Worm (Caenorhabditis elegans) whole organism, early embryonic: ENCODE data around the gene wht-4.

ENCODE experiments used
- B0310.2 ChIP-seq: sonication (generic microtip); optimal IDR thresholded peaks from 2 replicates; lab custom pipeline; 2016; ENCODE audit warnings: mild to moderate bottlenecking, missing genetic modification characterization, missing compliant biosample characterization
- F13C5.2 ChIP-seq: sonication (generic microtip); optimal IDR thresholded peaks from 2 replicates; lab custom pipeline; 2017; ENCODE audit warnings: mild to moderate bottlenecking, missing genetic modification characterization, inconsistent platforms, missing compliant biosample characterization
- aly-1 ChIP-seq: sonication (generic microtip); optimal IDR thresholded peaks from 2 replicates; lab custom pipeline; 2016; ENCODE audit warnings: missing genetic modification characterization, missing compliant biosample characterization
- ama-1 ChIP-seq: fragments of 150-350 bp; optimal IDR thresholded peaks from 2 replicates; lab custom pipeline; 2014
- ceh-13 ChIP-seq: fragments of 200-800 bp; sonication (Bioruptor generic); optimal IDR thresholded peaks from 2 replicates; lab custom pipeline; 2018; ENCODE audit warnings: mild to moderate bottlenecking, missing genetic modification characterization, missing compliant biosample characterization
- ceh-36 ChIP-seq: sonication (generic microtip); optimal IDR thresholded peaks from 2 replicates; lab custom pipeline; 2016; ENCODE audit warnings: missing genetic modification characterization, inconsistent platforms, missing compliant biosample characterization
- ets-7 ChIP-seq: sonication (generic microtip); optimal IDR thresholded peaks from 2 replicates; lab custom pipeline; 2016; ENCODE audit warnings: missing genotype, missing genetic modification characterization, missing compliant biosample characterization
- flt-1 ChIP-seq: fragments of 200-800 bp; sonication (Bioruptor generic); IDR thresholded peaks from 2 replicates; pipeline ENCODE4 v1.3.6; 2022; ENCODE audit warnings: missing genetic modification characterization, missing compliant biosample characterization
- hmbx-1 ChIP-seq: sonication (generic microtip); optimal IDR thresholded peaks from 2 replicates; lab custom pipeline; 2016; ENCODE audit warnings: mild to moderate bottlenecking, missing genetic modification characterization, missing compliant biosample characterization
- hmg-4 ChIP-seq: fragments of 200-800 bp; sonication (Bioruptor generic); optimal IDR thresholded peaks from 2 replicates; lab custom pipeline; 2018; ENCODE audit warnings: mild to moderate bottlenecking, missing genetic modification characterization, missing compliant biosample characterization
- hnd-1 ChIP-seq: sonication (generic microtip); optimal IDR thresholded peaks from 2 replicates; lab custom pipeline; 2016; ENCODE audit warnings: missing genetic modification characterization, missing compliant biosample characterization
- pes-1 ChIP-seq: fragments of 200-800 bp; sonication (Bioruptor generic); IDR thresholded peaks from 2 replicates; pipeline ENCODE4 v1.3.6; 2022; ENCODE audit warnings: missing genetic modification reagents, missing genetic modification characterization, missing compliant biosample characterization
- scrt-1 ChIP-seq: fragments of 200-800 bp; sonication (Bioruptor generic); IDR thresholded peaks from 2 replicates; pipeline ENCODE4 v1.3.6; 2022; ENCODE audit warnings: missing genetic modification characterization, missing compliant biosample characterization
- sea-1 ChIP-seq: fragments of 200-800 bp; sonication (Bioruptor generic); conservative IDR thresholded peaks from 2 replicates; pipeline ENCODE4 v1.3.6; 2022; ENCODE audit warnings: missing genetic modification characterization, missing compliant biosample characterization
- tbx-11 ChIP-seq: fragments of 200-800 bp; sonication (Bioruptor generic); IDR thresholded peaks from 2 replicates; pipeline ENCODE4 v1.3.6; 2022; ENCODE audit warnings: missing genetic modification characterization, missing compliant biosample characterization
- tbx-37 ChIP-seq: fragments of 200-800 bp; sonication (Bioruptor generic); conservative IDR thresholded peaks from 2 replicates; pipeline ENCODE4 v1.3.6; 2022; ENCODE audit warnings: missing genetic modification reagents, missing genetic modification characterization, missing compliant biosample characterization
- tra-4 ChIP-seq: sonication (generic microtip); optimal IDR thresholded peaks from 2 replicates; lab custom pipeline; 2017; ENCODE audit warnings: missing genetic modification characterization, missing compliant biosample characterization

wht-4 gene

DNA sequence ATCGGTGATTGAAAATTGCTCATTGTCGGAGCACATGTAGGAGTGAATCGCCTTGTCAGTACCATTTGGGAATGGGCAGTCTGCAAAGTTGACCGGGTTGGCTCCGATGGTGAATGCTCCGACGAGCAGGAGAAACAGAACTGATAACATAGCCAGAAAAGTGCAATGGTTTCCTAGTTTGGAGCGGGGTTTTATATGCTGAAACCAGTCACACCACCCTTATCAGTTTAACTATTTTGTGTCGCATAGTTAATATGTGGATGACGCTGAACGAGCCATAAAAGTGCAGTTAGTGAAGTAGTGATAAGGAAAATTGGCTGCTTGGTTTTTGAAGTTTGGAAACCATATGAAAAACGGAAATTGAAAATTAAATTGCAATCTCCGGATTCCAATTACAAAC, 32.9 kb upstream of the wht-4 start, which contains the start of gene C17F4.7:
Gene C17F4.7, minus strand, starts transcription at position 180 of the 400 bp plus-strand sequence.
- no peak for TF ChIP-seq F13C5.2 (tag; lab: Kevin White, UChicago)

DNA sequence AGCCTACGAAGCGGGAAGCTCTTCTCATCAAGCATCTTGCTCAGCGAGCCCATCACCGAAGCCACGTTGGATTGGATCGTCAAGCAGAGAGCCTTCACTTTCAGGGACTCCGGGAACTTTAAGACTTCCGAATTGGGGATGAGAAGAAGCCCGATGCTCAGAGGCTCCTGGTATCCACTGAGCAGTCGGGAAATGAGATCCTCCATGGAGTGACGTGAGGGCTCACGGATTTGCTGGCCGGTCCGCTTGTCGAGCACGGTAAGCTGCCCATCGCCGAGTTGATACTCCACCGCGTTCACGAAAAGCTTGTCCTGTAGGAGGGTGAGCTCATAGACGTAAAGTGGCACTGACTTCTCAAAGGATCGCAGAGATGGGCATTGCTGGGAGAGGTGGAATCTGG, 31.2 kb upstream of the wht-4 start:
- TF ChIP-seq tbx-37 (GFP tag; lab: Robert Waterston, UW) (no peak), hmg-4 (GFP tag; lab: Kevin White, UChicago) (no peak), tra-4 (no peak), sea-1 (GFP tag; lab: Robert Waterston, UW) (no peak), scrt-1 (GFP tag; lab: Robert Waterston, UW) (no peak), ama-1 (lab: Kevin White, UChicago) (no peak), B0310.2 (no peak), pes-1 (no peak), flt-1 (GFP tag; lab: Robert Waterston, UW) (no peak), tbx-11 (no peak), aly-1 (tag; lab: Kevin White, UChicago) (no peak), hnd-1 (no peak), ceh-13 (GFP tag; lab: Kevin White, UChicago) (no peak)

DNA sequence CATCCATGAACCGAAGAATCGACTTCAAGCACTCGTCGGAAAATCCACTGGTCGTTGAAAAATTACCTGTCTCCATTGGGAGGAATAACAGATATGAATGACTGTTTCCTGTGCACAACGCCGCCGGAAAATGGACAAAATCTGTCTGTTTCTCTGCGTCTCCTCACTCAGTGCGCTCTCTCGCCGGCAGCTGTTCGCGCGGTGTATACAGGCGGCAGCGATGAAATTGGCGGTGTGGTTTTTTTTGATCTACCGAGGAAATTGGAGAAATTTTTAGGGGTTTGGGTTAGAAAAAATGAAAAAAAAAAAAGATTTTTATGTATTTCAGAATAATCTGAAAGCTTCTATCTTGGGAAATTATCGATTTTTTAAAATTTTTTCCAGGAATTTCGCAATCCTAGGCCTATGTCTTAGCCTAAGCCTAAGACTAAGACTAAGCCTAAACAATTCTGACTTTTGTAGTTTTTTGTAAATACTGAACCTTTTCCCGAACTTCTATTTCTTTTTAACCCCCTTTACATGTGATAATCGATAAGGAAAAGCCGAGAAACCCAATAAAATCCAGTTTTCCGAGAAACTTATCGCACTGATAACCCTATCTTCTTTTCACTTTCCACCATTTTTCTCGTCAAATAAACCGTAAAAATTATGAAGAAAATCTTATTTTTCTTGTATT, 30.6 kb upstream of the wht-4 start, which contains the start of the genes fbxc-50 and C17F4.2:
Gene fbxc-50, minus strand, starts transcription at position 81 of the 676 bp plus-strand sequence.
Gene C17F4.2, plus strand, starts transcription at position 626 of the 676 bp plus-strand sequence.
- TF ChIP-seq hmbx-1 (tag; lab: Kevin White, UChicago) (no peak), tra-4 (no peak), ama-1 (lab: Kevin White, UChicago) (no peak), scrt-1 (GFP tag; lab: Robert Waterston, UW) (no peak), tbx-37 (GFP tag; lab: Robert Waterston, UW) (no peak), hnd-1 (no peak), ceh-36 (tag; lab: Kevin White, UChicago) (no peak), F13C5.2 (tag; lab: Kevin White, UChicago) (no peak), ceh-13 (GFP tag; lab: Kevin White, UChicago) (no peak), ets-7 (no peak), hmg-4 (GFP tag; lab: Kevin White, UChicago) (no peak), aly-1 (tag; lab: Kevin White, UChicago) (no peak), flt-1 (GFP tag; lab: Robert Waterston, UW) (no peak), pes-1 (no peak), tbx-11 (no peak)

DNA sequence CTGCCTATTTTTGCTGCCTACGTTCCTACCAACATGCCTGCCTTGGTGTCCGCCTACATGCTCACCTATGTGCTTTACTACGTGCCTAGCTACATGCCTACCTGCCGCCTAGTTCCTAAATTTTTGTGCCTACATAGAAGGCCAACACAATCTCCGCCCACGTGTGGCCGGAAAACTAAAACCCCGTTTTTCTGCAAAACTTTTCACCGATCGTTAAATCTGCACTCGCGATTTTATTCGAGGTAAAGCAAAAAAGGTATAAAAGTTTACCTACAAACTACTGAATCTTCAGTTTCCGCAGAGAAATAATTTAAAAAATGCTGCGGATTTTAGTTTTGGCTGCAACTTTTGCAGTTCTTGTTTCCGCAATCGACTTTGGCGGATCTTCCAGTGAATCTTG, 29.3 kb upstream of the wht-4 start, which contains the start of gene clec-124:
Gene clec-124, plus strand, starts transcription at position 301 of the 400 bp plus-strand sequence.
- no peak for TF ChIP-seq ceh-36 (tag; lab: Kevin White, UChicago)
- TF ChIP-seq F13C5.2 (tag; lab: Kevin White, UChicago) = no peak
- no peak for TF ChIP-seq B0310.2
- no peak for TF ChIP-seq flt-1 (GFP tag; lab: Robert Waterston, UW)
- no peak for TF ChIP-seq hmbx-1 (tag; lab: Kevin White, UChicago)
- TF ChIP-seq scrt-1 (GFP tag; lab: Robert Waterston, UW) = no peak
- TF ChIP-seq ets-7 = no peak
- TF ChIP-seq tbx-11 = no peak
- no peak for TF ChIP-seq sea-1 (GFP tag; lab: Robert Waterston, UW)
- TF ChIP-seq hnd-1 = no peak
- TF ChIP-seq aly-1 (tag; lab: Kevin White, UChicago) = no peak
- no peak for TF ChIP-seq tbx-37 (GFP tag; lab: Robert Waterston, UW)
- TF ChIP-seq tra-4 = no peak
- no peak for TF ChIP-seq hmg-4 (GFP tag; lab: Kevin White, UChicago)
- no peak for TF ChIP-seq pes-1
- TF ChIP-seq ceh-13 (GFP tag; lab: Kevin White, UChicago) = no peak

DNA sequence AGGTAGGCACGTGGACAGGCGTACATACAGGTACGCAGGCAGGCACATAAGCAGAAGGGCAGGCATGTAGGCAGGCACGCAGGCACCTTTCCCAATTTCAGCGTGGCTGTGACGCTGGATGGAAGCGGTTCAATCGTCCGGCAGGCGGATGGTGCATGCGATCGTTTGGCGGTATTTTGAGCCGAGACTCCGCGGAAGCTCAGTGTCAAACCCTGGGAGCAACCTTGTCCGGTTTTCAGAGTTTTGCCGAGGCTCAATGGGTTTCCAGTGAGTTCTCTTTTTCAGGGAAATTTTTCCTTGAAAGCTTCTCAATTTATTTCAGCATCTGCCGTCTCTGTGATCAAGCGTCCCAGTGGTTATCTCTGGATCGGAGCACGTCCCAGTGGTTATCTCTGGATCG, 28.5 kb upstream of the wht-4 start:
- TF ChIP-seq tbx-37 (GFP tag; lab: Robert Waterston, UW) (no peak), B0310.2 (no peak), ceh-36 (tag; lab: Kevin White, UChicago) (no peak), aly-1 (tag; lab: Kevin White, UChicago) (no peak), ama-1 (lab: Kevin White, UChicago) (no peak), sea-1 (GFP tag; lab: Robert Waterston, UW) (no peak), hmg-4 (GFP tag; lab: Kevin White, UChicago) (no peak), flt-1 (GFP tag; lab: Robert Waterston, UW) (no peak), pes-1 (no peak), hnd-1 (no peak), ceh-13 (GFP tag; lab: Kevin White, UChicago) (no peak), F13C5.2 (tag; lab: Kevin White, UChicago) (no peak), ets-7 (no peak), tbx-11 (no peak), tra-4 (no peak), hmbx-1 (tag; lab: Kevin White, UChicago) (no peak)

DNA sequence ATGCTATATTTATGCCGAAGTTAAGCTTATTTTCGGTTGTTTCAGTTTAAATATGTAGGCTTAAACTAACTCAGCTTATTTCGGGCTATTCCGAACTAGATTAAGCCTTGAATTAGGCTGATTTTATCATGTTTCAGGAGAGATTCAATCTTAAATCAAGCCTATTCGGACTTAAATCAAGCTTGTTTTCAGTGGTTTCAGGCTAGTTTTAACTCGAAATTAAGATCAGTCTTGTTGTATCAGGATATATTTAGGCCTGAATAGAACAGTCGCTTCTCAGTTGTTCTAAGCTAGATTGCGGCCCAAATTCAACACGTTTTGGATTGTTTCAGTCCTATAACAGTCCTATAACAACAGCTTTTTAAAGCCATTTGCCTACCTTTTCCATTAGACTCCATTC, 27.0 kb upstream of the wht-4 start:
- no peak for TF ChIP-seq hmg-4 (GFP tag; lab: Kevin White, UChicago)
- no peak for TF ChIP-seq hnd-1
- TF ChIP-seq F13C5.2 (tag; lab: Kevin White, UChicago) = no peak
- no peak for TF ChIP-seq hmbx-1 (tag; lab: Kevin White, UChicago)
- no peak for TF ChIP-seq flt-1 (GFP tag; lab: Robert Waterston, UW)
- TF ChIP-seq pes-1 = no peak
- TF ChIP-seq aly-1 (tag; lab: Kevin White, UChicago) = no peak
- TF ChIP-seq scrt-1 (GFP tag; lab: Robert Waterston, UW) = no peak

DNA sequence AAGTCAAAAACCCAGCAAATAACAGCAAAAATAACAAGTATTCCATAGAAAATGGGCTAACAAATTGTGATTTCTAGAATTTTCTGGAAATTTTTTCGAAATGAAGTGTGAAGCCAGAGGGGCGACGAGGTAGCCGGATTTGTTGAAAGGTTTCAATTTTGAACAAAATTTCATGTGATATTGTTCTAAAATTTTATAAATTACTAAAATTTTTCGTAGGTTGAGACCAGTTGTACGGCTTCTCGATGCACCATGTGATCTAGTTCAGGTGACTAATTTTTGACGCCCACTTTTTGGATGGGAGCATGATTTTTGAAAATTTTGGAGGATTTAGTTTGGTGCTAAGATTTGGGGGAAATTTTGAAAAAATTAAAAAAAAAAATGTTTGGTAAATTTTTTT, 19.5 kb upstream of the wht-4 start, which contains the start of gene gcy-19:
Gene gcy-19, minus strand, starts transcription at position 101 of the 400 bp plus-strand sequence.
- TF ChIP-seq tra-4 = no peak
- TF ChIP-seq B0310.2 = no peak
- TF ChIP-seq flt-1 (GFP tag; lab: Robert Waterston, UW) = no peak
- no peak for TF ChIP-seq tbx-11
- no peak for TF ChIP-seq hmg-4 (GFP tag; lab: Kevin White, UChicago)
